Fruit fly (Drosophila melanogaster): ENCODE data around the gene CG11563.

Gene CG11563

dm6 chr3R:31711270-31712029, 25.4 kb upstream of the CG11563 start:
- TF ChIP-seq knrl (GFP tag; IDR thresholded peaks at IDR 0.05; ENCODE audit: partially characterized antibody) (0 out of 3 replicates have a peak, but pooled peaks have one; percentile 11), CG1832 (GFP tag; optimal IDR thresholded peaks at IDR 0.05) (no peak), Xrp1 (GFP tag; IDR thresholded peaks at IDR 0.05) (0 out of 2 replicates have a peak, but pooled peaks have one; percentile 6), row (GFP tag; IDR thresholded peaks at IDR 0.05) (no peak), gcm2 (GFP tag; optimal IDR thresholded peaks at IDR 0.05) (no peak), fd64A (GFP tag; optimal IDR thresholded peaks at IDR 0.05) (no peak), cg (GFP tag; optimal IDR thresholded peaks at IDR 0.05) (no peak), CHES-1-like (GFP tag; optimal IDR thresholded peaks at IDR 0.05) (no peak), klu (GFP tag; IDR thresholded peaks at IDR 0.05) (no peak), CG13894 (tag; optimal IDR thresholded peaks at IDR 0.05) (peak; percentile 24), sna (GFP tag; IDR thresholded peaks at IDR 0.05; ENCODE audit: partially characterized antibody) (no peak), CG12744 (GFP tag; optimal IDR thresholded peaks at IDR 0.05) (no peak), Blimp-1 (GFP tag; optimal IDR thresholded peaks at IDR 0.05) (peak; percentile 42), CG10274 (GFP tag; optimal IDR thresholded peaks at IDR 0.05) (no peak), bsh (GFP tag; optimal IDR thresholded peaks at IDR 0.05) (peak in 1 of 2 experiments; percentile 8), sens (GFP tag) (peak; percentile 76), CG6689 (GFP tag; IDR thresholded peaks at IDR 0.05) (no peak), CG15269 (tag; optimal IDR thresholded peaks at IDR 0.05) (no peak), CG6765 (GFP tag; optimal IDR thresholded peaks at IDR 0.05) (no peak), CG15011 (GFP tag; optimal IDR thresholded peaks at IDR 0.05) (no peak), shn (GFP tag; optimal IDR thresholded peaks at IDR 0.05) (no peak), grau (tag; optimal IDR thresholded peaks at IDR 0.05) (no peak), CG4360 (GFP tag; IDR thresholded peaks at IDR 0.05) (0 out of 2 replicates have a peak, but pooled peaks have one; percentile 18), Med (GFP tag) (peak; percentile 52), sd (tag; optimal IDR thresholded peaks at IDR 0.05) (peak; percentile 7), disco-r (GFP tag; optimal IDR thresholded peaks at IDR 0.05) (no peak), sens-2 (GFP tag; IDR thresholded peaks at IDR 0.05) (no peak), CG6683 (GFP tag; optimal IDR thresholded peaks at IDR 0.05) (no peak), mld (GFP tag; IDR thresholded peaks at IDR 0.05; ENCODE audit: partially characterized antibody) (no peak), NK7.1 (GFP tag; optimal IDR thresholded peaks at IDR 0.05) (no peak), Mrtf (GFP tag; IDR thresholded peaks at IDR 0.05) (no peak), CG6254 (GFP tag; optimal IDR thresholded peaks at IDR 0.05) (no peak), B-H1 (GFP tag; IDR thresholded peaks at IDR 0.05) (no peak), gem (tag; optimal IDR thresholded peaks at IDR 0.05) (no peak), CG7928 (GFP tag; optimal IDR thresholded peaks at IDR 0.05) (no peak), CG10979 (tag; optimal IDR thresholded peaks at IDR 0.05) (no peak), YL-1 (GFP tag; optimal IDR thresholded peaks at IDR 0.05) (no peak), Ravus (GFP tag; IDR thresholded peaks at IDR 0.05) (no peak), amos (GFP tag; IDR thresholded peaks at IDR 0.05; ENCODE audit: partially characterized antibody) (no peak), CG34224 (GFP tag; IDR thresholded peaks at IDR 0.05; ENCODE audit: partially characterized antibody) (no peak), Hr39 (optimal IDR thresholded peaks at IDR 0.05) (no peak), CG11504 (tag; optimal IDR thresholded peaks at IDR 0.05) (no peak), CG1792 (GFP tag; optimal IDR thresholded peaks at IDR 0.05) (no peak), CG7963 (GFP tag; IDR thresholded peaks at IDR 0.05; ENCODE audit: partially characterized antibody) (no peak), zfh2 (GFP tag; optimal IDR thresholded peaks at IDR 0.05) (no peak), cwo (GFP tag; optimal IDR thresholded peaks at IDR 0.05) (no peak), CG15073 (GFP tag; optimal IDR thresholded peaks at IDR 0.05) (no peak), CG43689 (GFP tag; IDR thresholded peaks at IDR 0.05) (no peak), nerfin-2 (GFP tag; IDR thresholded peaks at IDR 0.05; ENCODE audit: partially characterized antibody) (no peak)
